Worm (Caenorhabditis elegans): Measurements from ENCODE around the gene fars-3.

Gene fars-3

ce11 chrII:8472916-8473315 lies 8.3 kb downstream of the fars-3 start:
- TF ChIP-seq aly-1 (tag; optimal IDR thresholded peaks at IDR 0.05) (no peak), F13C5.2 (tag; optimal IDR thresholded peaks at IDR 0.05) (no peak), tbx-37 (GFP tag; conservative IDR thresholded peaks at IDR 0.05) (no peak), tra-4 (tag; optimal IDR thresholded peaks at IDR 0.05) (no peak), B0310.2 (tag; optimal IDR thresholded peaks at IDR 0.05) (no peak), ceh-36 (tag; optimal IDR thresholded peaks at IDR 0.05) (no peak), scrt-1 (GFP tag; IDR thresholded peaks at IDR 0.05) (no peak), tbx-11 (GFP tag; IDR thresholded peaks at IDR 0.05) (no peak), ets-7 (tag; optimal IDR thresholded peaks at IDR 0.05) (no peak), sea-1 (GFP tag; conservative IDR thresholded peaks at IDR 0.05) (no peak), pes-1 (GFP tag; IDR thresholded peaks at IDR 0.05) (no peak)

- TF ChIP-seq aly-1 (tag; optimal IDR thresholded peaks at IDR 0.05) (no peak), ceh-13 (GFP tag; optimal IDR thresholded peaks at IDR 0.05) (no peak), ama-1 (optimal IDR thresholded peaks at IDR 0.05) (no peak), pes-1 (GFP tag; IDR thresholded peaks at IDR 0.05) (no peak), hnd-1 (tag; optimal IDR thresholded peaks at IDR 0.05) (no peak), F13C5.2 (tag; optimal IDR thresholded peaks at IDR 0.05) (no peak), scrt-1 (GFP tag; IDR thresholded peaks at IDR 0.05) (no peak), tbx-11 (GFP tag; IDR thresholded peaks at IDR 0.05) (no peak), B0310.2 (tag; optimal IDR thresholded peaks at IDR 0.05) (no peak)
These were observed 10.7 kb downstream of the fars-3 start, which contains the start of the genes M05D6.1 and M05D6.3 for ce11 chrII:8475306-8475822. Gene M05D6.1, minus strand, starts transcription at chrII:8475406. Gene M05D6.3, plus strand, starts transcription at chrII:8475772.

ce11 chrII:8479337-8479736 lies 14.7 kb downstream of the fars-3 start:
- no peak for TF ChIP-seq tra-4 (tag; optimal IDR thresholded peaks at IDR 0.05)
- TF ChIP-seq ceh-36 (tag; optimal IDR thresholded peaks at IDR 0.05) = no peak
- TF ChIP-seq ets-7 (tag; optimal IDR thresholded peaks at IDR 0.05) = no peak
- no peak for TF ChIP-seq sea-1 (GFP tag; conservative IDR thresholded peaks at IDR 0.05)
- no peak for TF ChIP-seq tbx-37 (GFP tag; conservative IDR thresholded peaks at IDR 0.05)
- no peak for TF ChIP-seq B0310.2 (tag; optimal IDR thresholded peaks at IDR 0.05)
- TF ChIP-seq ceh-13 (GFP tag; optimal IDR thresholded peaks at IDR 0.05) = no peak
- TF ChIP-seq ama-1 (optimal IDR thresholded peaks at IDR 0.05) = no peak
- no peak for TF ChIP-seq tbx-11 (GFP tag; IDR thresholded peaks at IDR 0.05)
- TF ChIP-seq hmbx-1 (tag; optimal IDR thresholded peaks at IDR 0.05) = no peak
- TF ChIP-seq flt-1 (GFP tag; IDR thresholded peaks at IDR 0.05) = no peak
- TF ChIP-seq F13C5.2 (tag; optimal IDR thresholded peaks at IDR 0.05) = no peak
- TF ChIP-seq pes-1 (GFP tag; IDR thresholded peaks at IDR 0.05) = no peak
- no peak for TF ChIP-seq hnd-1 (tag; optimal IDR thresholded peaks at IDR 0.05)
- TF ChIP-seq hmg-4 (GFP tag; optimal IDR thresholded peaks at IDR 0.05) = no peak
- no peak for TF ChIP-seq scrt-1 (GFP tag; IDR thresholded peaks at IDR 0.05)
- TF ChIP-seq aly-1 (tag; optimal IDR thresholded peaks at IDR 0.05) = no peak

ce11 chrII:8480166-8480565 lies 15.5 kb downstream of the fars-3 start, which contains the start of gene lact-4:
Gene lact-4, minus strand, starts transcription at chrII:8480478.
- no peak for TF ChIP-seq hmbx-1 (tag; optimal IDR thresholded peaks at IDR 0.05)

ce11 chrII:8481033-8481708 lies 16.5 kb downstream of the fars-3 start:
- no peak for TF ChIP-seq tbx-11 (GFP tag; IDR thresholded peaks at IDR 0.05)
- no peak for TF ChIP-seq ceh-36 (tag; optimal IDR thresholded peaks at IDR 0.05)
- no peak for TF ChIP-seq pes-1 (GFP tag; IDR thresholded peaks at IDR 0.05)
- no peak for TF ChIP-seq ceh-13 (GFP tag; optimal IDR thresholded peaks at IDR 0.05)
- no peak for TF ChIP-seq sea-1 (GFP tag; conservative IDR thresholded peaks at IDR 0.05)
- no peak for TF ChIP-seq hnd-1 (tag; optimal IDR thresholded peaks at IDR 0.05)
- no peak for TF ChIP-seq ets-7 (tag; optimal IDR thresholded peaks at IDR 0.05)
- no peak for TF ChIP-seq tbx-37 (GFP tag; conservative IDR thresholded peaks at IDR 0.05)
- no peak for TF ChIP-seq hmbx-1 (tag; optimal IDR thresholded peaks at IDR 0.05)
- no peak for TF ChIP-seq F13C5.2 (tag; optimal IDR thresholded peaks at IDR 0.05)
- no peak for TF ChIP-seq tra-4 (tag; optimal IDR thresholded peaks at IDR 0.05)
- no peak for TF ChIP-seq flt-1 (GFP tag; IDR thresholded peaks at IDR 0.05)
- no peak for TF ChIP-seq B0310.2 (tag; optimal IDR thresholded peaks at IDR 0.05)
- TF ChIP-seq ama-1 (optimal IDR thresholded peaks at IDR 0.05) = no peak
- TF ChIP-seq scrt-1 (GFP tag; IDR thresholded peaks at IDR 0.05) = no peak

ce11 chrII:8481731-8482253 lies 17.1 kb downstream of the fars-3 start, which contains the start of gene M05D6.5:
Gene M05D6.5, minus strand, starts transcription at chrII:8482203.
- TF ChIP-seq ceh-36 (tag; optimal IDR thresholded peaks at IDR 0.05) (no peak), ceh-13 (GFP tag; optimal IDR thresholded peaks at IDR 0.05) (no peak), scrt-1 (GFP tag; IDR thresholded peaks at IDR 0.05) (no peak), hmbx-1 (tag; optimal IDR thresholded peaks at IDR 0.05) (no peak), ama-1 (optimal IDR thresholded peaks at IDR 0.05) (no peak), sea-1 (GFP tag; conservative IDR thresholded peaks at IDR 0.05) (no peak), aly-1 (tag; optimal IDR thresholded peaks at IDR 0.05) (no peak), pes-1 (GFP tag; IDR thresholded peaks at IDR 0.05) (no peak), tbx-37 (GFP tag; conservative IDR thresholded peaks at IDR 0.05) (no peak), flt-1 (GFP tag; IDR thresholded peaks at IDR 0.05) (no peak), tra-4 (tag; optimal IDR thresholded peaks at IDR 0.05) (no peak), ets-7 (tag; optimal IDR thresholded peaks at IDR 0.05) (no peak), tbx-11 (GFP tag; IDR thresholded peaks at IDR 0.05) (no peak), F13C5.2 (tag; optimal IDR thresholded peaks at IDR 0.05) (no peak), B0310.2 (tag; optimal IDR thresholded peaks at IDR 0.05) (no peak), hmg-4 (GFP tag; optimal IDR thresholded peaks at IDR 0.05) (no peak), hnd-1 (tag; optimal IDR thresholded peaks at IDR 0.05) (no peak)

ce11 chrII:8483124-8483792 lies 18.6 kb downstream of the fars-3 start:
- TF ChIP-seq ceh-36 (tag; optimal IDR thresholded peaks at IDR 0.05) (no peak), sea-1 (GFP tag; conservative IDR thresholded peaks at IDR 0.05) (no peak), tbx-37 (GFP tag; conservative IDR thresholded peaks at IDR 0.05) (no peak), hnd-1 (tag; optimal IDR thresholded peaks at IDR 0.05) (no peak), pes-1 (GFP tag; IDR thresholded peaks at IDR 0.05) (no peak), ets-7 (tag; optimal IDR thresholded peaks at IDR 0.05) (no peak), ama-1 (optimal IDR thresholded peaks at IDR 0.05) (no peak), ceh-13 (GFP tag; optimal IDR thresholded peaks at IDR 0.05) (no peak), scrt-1 (GFP tag; IDR thresholded peaks at IDR 0.05) (no peak), hmbx-1 (tag; optimal IDR thresholded peaks at IDR 0.05) (no peak), tra-4 (tag; optimal IDR thresholded peaks at IDR 0.05) (no peak), B0310.2 (tag; optimal IDR thresholded peaks at IDR 0.05) (no peak)
